Worm (Caenorhabditis elegans) whole organism, mixed stage, embryonic: ENCODE measurements around the gene T10D4.14.
"Not testable (repeated sequence)": the region's sequence is repeated elsewhere in the genome, so short reads cannot be mapped to it uniquely, and the experiment has no call there.

Experiments
- M03D4.4 ChIP-seq: sonication (generic microtip); optimal IDR thresholded peaks from 2 replicates; lab custom pipeline; 2017; ENCODE audit warnings: mild to moderate bottlenecking, missing genetic modification characterization, missing compliant biosample characterization
- bed-3 ChIP-seq: fragments of 200-800 bp; sonication (Bioruptor generic); optimal IDR thresholded peaks from 3 replicates; lab custom pipeline; 2018; ENCODE audit warnings: mild to moderate bottlenecking, missing genetic modification characterization, moderate library complexity, missing compliant biosample characterization
- blmp-1 ChIP-seq: fragments of 150-350 bp; optimal IDR thresholded peaks from 2 replicates; lab custom pipeline; 2014; ENCODE audit warnings: missing biosample characterization, missing genetic modification characterization
- ceh-39 ChIP-seq: fragments of 150-350 bp; optimal IDR thresholded peaks from 2 replicates; lab custom pipeline; 2014; ENCODE audit warnings: missing biosample characterization, missing genetic modification characterization
- ceh-43 ChIP-seq: fragments of 200-800 bp; sonication (Bioruptor generic); optimal IDR thresholded peaks from 2 replicates; lab custom pipeline; 2018; ENCODE audit warnings: mild to moderate bottlenecking, missing genetic modification characterization, moderate library complexity, missing compliant biosample characterization
- ceh-83 ChIP-seq: fragments of 200-800 bp; sonication (Bioruptor generic); optimal IDR thresholded peaks from 2 replicates; lab custom pipeline; 2018; ENCODE audit warnings: mild to moderate bottlenecking, missing genetic modification characterization, missing compliant biosample characterization
- cnd-1 ChIP-seq: fragments of 200-800 bp; sonication (Bioruptor generic); optimal IDR thresholded peaks from 2 replicates; lab custom pipeline; 2018; ENCODE audit warnings: mild to moderate bottlenecking, missing genetic modification characterization, missing compliant biosample characterization
- drap-1 ChIP-seq: fragments of 200-800 bp; sonication (Bioruptor generic); optimal IDR thresholded peaks from 3 replicates; lab custom pipeline; 2018; ENCODE audit warnings: mild to moderate bottlenecking, missing genetic modification characterization, missing compliant biosample characterization
- elt-1 ChIP-seq: sonication (generic microtip); optimal IDR thresholded peaks from 2 replicates; lab custom pipeline; 2017; ENCODE audit warnings: missing genetic modification characterization, mild to moderate bottlenecking, missing compliant biosample characterization, antibody characterized with exemption, moderate library complexity, borderline replicate concordance; ENCODE audit not compliant: insufficient read depth
- elt-3 ChIP-seq: fragments of 150-350 bp; optimal IDR thresholded peaks from 2 replicates; lab custom pipeline; 2014; ENCODE audit warnings: missing biosample characterization, missing genetic modification characterization
- flh-1 ChIP-seq: fragments of 200-800 bp; sonication (Bioruptor generic); optimal IDR thresholded peaks from 2 replicates; lab custom pipeline; 2018; ENCODE audit warnings: mild to moderate bottlenecking, missing genetic modification characterization, moderate library complexity, missing compliant biosample characterization
- hlh-1 ChIP-seq: fragments of 150-350 bp; optimal IDR thresholded peaks from 2 replicates; lab custom pipeline; 2014; ENCODE audit warnings: missing biosample characterization, missing genetic modification reagents, missing genetic modification characterization
- lin-13 ChIP-seq: fragments of 150-350 bp; optimal IDR thresholded peaks from 2 replicates; lab custom pipeline; 2014; ENCODE audit warnings: missing biosample characterization, missing genetic modification characterization
- lin-32 ChIP-seq: fragments of 200-800 bp; sonication (Bioruptor generic); optimal IDR thresholded peaks from 2 replicates; lab custom pipeline; 2018; ENCODE audit warnings: mild to moderate bottlenecking, missing genetic modification characterization, missing compliant biosample characterization
- lsy-2 ChIP-seq: fragments of 150-350 bp; optimal IDR thresholded peaks from 2 replicates; lab custom pipeline; 2014; ENCODE audit warnings: missing biosample characterization, missing genetic modification characterization
- mab-5 ChIP-seq: fragments of 150-350 bp; optimal IDR thresholded peaks from 2 replicates; lab custom pipeline; 2014; ENCODE audit warnings: missing biosample characterization, missing genetic modification characterization
- mep-1 ChIP-seq: fragments of 150-350 bp; optimal IDR thresholded peaks from 2 replicates; lab custom pipeline; 2017; ENCODE audit warnings: missing biosample characterization, missing genetic modification reagents, missing genetic modification characterization, inconsistent platforms
- mls-2 ChIP-seq: sonication (generic microtip); optimal IDR thresholded peaks from 2 replicates; lab custom pipeline; 2016; ENCODE audit warnings: mild to moderate bottlenecking, missing genetic modification characterization, moderate library complexity, missing compliant biosample characterization
- nhr-12 ChIP-seq: fragments of 150-350 bp; optimal IDR thresholded peaks from 2 replicates; lab custom pipeline; 2014; ENCODE audit warnings: missing biosample characterization, missing genetic modification characterization
- nhr-2 ChIP-seq: fragments of 150-350 bp; optimal IDR thresholded peaks from 2 replicates; lab custom pipeline; 2014; ENCODE audit warnings: missing biosample characterization, missing genetic modification characterization
- nhr-237 ChIP-seq: fragments of 150-350 bp; optimal IDR thresholded peaks from 2 replicates; lab custom pipeline; 2014; ENCODE audit warnings: missing biosample characterization, missing genetic modification characterization
- nhr-28 ChIP-seq: fragments of 150-350 bp; optimal IDR thresholded peaks from 2 replicates; lab custom pipeline; 2014; ENCODE audit warnings: missing biosample characterization, missing genetic modification characterization
- nhr-76 ChIP-seq: sonication (generic microtip); optimal IDR thresholded peaks from 2 replicates; lab custom pipeline; 2017; ENCODE audit warnings: missing biosample characterization, missing genetic modification characterization
- pha-4 ChIP-seq: fragments of 150-350 bp; optimal IDR thresholded peaks from 2 replicates; lab custom pipeline; 2018; ENCODE audit warnings: missing biosample characterization, missing genetic modification reagents, missing genetic modification characterization
- sem-2 ChIP-seq: fragments of 200-800 bp; sonication (Bioruptor generic); optimal IDR thresholded peaks from 2 replicates; lab custom pipeline; 2018; ENCODE audit warnings: mild to moderate bottlenecking, missing genetic modification characterization, missing compliant biosample characterization
- snpc-4 ChIP-seq: fragments of 150-350 bp; optimal IDR thresholded peaks from 2 replicates; lab custom pipeline; 2014; ENCODE audit warnings: missing biosample characterization, missing genetic modification characterization
- sptf-1 ChIP-seq: sonication (generic microtip); optimal IDR thresholded peaks from 2 replicates; lab custom pipeline; 2017; ENCODE audit warnings: mild to moderate bottlenecking, missing genetic modification characterization, moderate library complexity, missing compliant biosample characterization
- unc-120 ChIP-seq: sonication (generic microtip); optimal IDR thresholded peaks from 2 replicates; lab custom pipeline; 2017; ENCODE audit warnings: missing genetic modification characterization, missing compliant biosample characterization; ENCODE audit not compliant: poor library complexity, severe bottlenecking
- unc-39 ChIP-seq: fragments of 150-350 bp; optimal IDR thresholded peaks from 2 replicates; lab custom pipeline; 2014; ENCODE audit warnings: missing biosample characterization, missing genetic modification characterization
- unc-62 ChIP-seq: fragments of 150-350 bp; optimal IDR thresholded peaks from 2 replicates; lab custom pipeline; 2014; ENCODE audit warnings: missing biosample characterization, missing genetic modification reagents, missing genetic modification characterization
- zip-8 ChIP-seq: fragments of 150-350 bp; optimal IDR thresholded peaks from 2 replicates; lab custom pipeline; 2014; ENCODE audit warnings: missing biosample characterization, missing genetic modification characterization
- ztf-11 ChIP-seq: fragments of 150-350 bp; optimal IDR thresholded peaks from 2 replicates; lab custom pipeline; 2014; ENCODE audit warnings: missing biosample characterization, missing genetic modification characterization

The T10D4.14 gene

DNA sequence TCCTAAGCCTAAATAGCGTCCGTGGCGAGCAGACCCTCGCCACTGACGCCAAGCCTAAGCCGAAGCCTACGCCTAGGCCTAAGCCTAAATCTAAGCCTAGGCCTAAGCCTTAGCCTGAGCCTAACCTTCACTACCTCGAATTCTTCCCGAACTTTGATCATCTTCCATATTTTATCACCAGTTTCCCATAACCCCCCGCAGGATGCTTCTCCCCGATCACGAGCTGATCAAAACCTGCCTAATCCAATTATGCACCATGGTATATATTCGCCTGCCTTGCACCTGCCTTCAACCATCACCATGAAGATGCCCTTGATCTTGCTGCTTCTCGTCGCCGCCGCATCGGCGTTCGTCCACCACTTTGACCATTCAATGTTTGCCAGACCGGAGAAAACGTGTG is 24.8 kb downstream of the T10D4.14 start, which contains the start of gene ins-31:
TSS of gene ins-31 (plus strand) at position 301 of the 400 bp plus-strand sequence.
- not testable (repeated sequence) for TF ChIP-seq nhr-28 (tag; lab: Kevin White, UChicago); flh-1 (GFP tag; lab: Kevin White, UChicago); cnd-1 (tag; lab: Kevin White, UChicago)

DNA sequence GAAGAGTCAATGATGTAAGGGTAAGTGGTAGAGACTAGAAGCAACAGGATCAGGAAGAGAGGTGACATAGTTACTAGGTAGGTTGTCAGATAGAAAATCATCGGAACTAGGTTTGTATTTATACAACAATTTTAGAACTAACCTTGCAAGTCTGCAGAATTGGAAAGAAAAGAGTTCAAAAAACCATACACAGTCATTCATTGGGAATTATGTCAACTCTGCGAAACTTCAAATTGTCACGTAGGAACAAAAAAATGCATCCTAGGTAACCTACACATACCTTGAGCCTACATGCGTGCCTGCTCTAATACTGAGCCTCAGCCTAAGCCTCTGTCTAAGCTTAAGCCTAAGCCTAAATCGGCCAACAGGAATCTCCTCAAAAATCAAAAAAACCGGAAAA is 25.2 kb downstream of the T10D4.14 start, which contains the start of gene ins-19:
TSS of gene ins-19 (minus strand) at position 101 of the 400 bp plus-strand sequence.
- TF ChIP-seq pha-4 (no peak), zip-8 (tag; lab: Kevin White, UChicago) (no peak), nhr-237 (tag; lab: Kevin White, UChicago) (no peak), unc-62 (GFP tag; lab: Kevin White, UChicago) (no peak), ceh-43 (no peak), mls-2 (tag; lab: Kevin White, UChicago) (no peak), ceh-83 (GFP tag; lab: Kevin White, UChicago) (no peak), cnd-1 (tag; lab: Kevin White, UChicago) (no peak)

DNA sequence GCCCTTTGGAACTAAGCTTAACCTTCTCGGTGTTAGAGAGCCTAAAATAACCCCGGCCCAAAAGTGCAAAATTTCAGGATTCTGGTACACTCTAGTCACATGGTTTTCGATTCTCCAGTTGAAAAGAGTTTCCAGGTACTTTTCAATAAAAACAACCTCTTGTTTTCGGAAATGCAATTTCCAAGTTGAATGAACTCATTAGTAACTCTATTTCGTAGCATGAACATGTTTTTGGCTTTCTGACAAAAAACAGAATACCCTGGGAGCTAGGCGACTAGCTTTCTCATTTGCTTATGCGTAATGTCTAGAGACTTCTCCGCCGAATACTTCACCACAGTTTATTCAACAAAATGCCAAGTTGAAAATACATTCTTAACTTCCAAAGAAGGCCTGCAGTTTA is 28.3 kb downstream of the T10D4.14 start, which contains the start of gene srh-71:
TSS of gene srh-71 (plus strand) at position 301 of the 400 bp plus-strand sequence.
- no peak for TF ChIP-seq pha-4
- TF ChIP-seq zip-8 (tag; lab: Kevin White, UChicago): no peak
- no peak for TF ChIP-seq cnd-1 (tag; lab: Kevin White, UChicago)
- TF ChIP-seq unc-39: no peak
- no peak for TF ChIP-seq mls-2 (tag; lab: Kevin White, UChicago)
- no peak for TF ChIP-seq elt-1
- no peak for TF ChIP-seq mab-5 (tag; lab: Kevin White, UChicago)
- TF ChIP-seq nhr-76: no peak
- no peak for TF ChIP-seq drap-1
- no peak for TF ChIP-seq ceh-39
- TF ChIP-seq flh-1 (GFP tag; lab: Kevin White, UChicago): no peak
- no peak for TF ChIP-seq lsy-2 (tag; lab: Kevin White, UChicago)
- TF ChIP-seq snpc-4 (tag; lab: Kevin White, UChicago): no peak
- no peak for TF ChIP-seq nhr-12 (tag; lab: Kevin White, UChicago)
- no peak for TF ChIP-seq sem-2
- TF ChIP-seq unc-120 (tag; lab: Kevin White, UChicago): no peak
- no peak for TF ChIP-seq nhr-2
- no peak for TF ChIP-seq sptf-1 (tag; lab: Kevin White, UChicago)
- TF ChIP-seq, all 35 proteins: peak for 0

DNA sequence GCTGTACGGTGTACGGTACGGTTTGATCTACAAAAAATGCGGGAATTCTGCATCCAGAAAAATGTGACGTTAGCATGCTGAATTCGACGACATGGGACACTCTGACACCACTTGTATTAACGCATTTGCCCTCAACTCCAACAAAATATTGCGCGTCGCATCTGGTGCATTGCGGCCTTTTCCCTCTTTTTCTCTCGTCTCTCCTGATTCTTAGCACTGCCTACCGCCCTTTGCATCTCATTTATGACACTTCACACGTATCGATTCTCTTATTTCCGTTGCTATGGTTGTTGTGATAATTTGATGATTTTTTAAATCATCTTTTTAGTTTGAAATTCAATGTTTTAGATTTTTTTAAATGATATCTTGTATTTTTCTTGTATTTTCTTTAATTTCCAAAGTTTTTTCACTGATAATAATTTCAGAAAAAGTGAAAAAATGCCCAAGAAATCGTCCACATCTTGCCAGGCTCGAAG is 32.6 kb downstream of the T10D4.14 start, which contains the start of gene T10D4.6:
TSS of gene T10D4.6 (plus strand) at position 426 of the 476 bp plus-strand sequence.
- TF ChIP-seq lsy-2 (tag; lab: Kevin White, UChicago) (no peak), elt-3 (tag; lab: Kevin White, UChicago) (no peak), sem-2 (no peak), drap-1 (no peak), nhr-76 (no peak), sptf-1 (tag; lab: Kevin White, UChicago) (peak; percentile 30), ceh-43 (no peak), lin-13 (peak; percentile 17), mls-2 (tag; lab: Kevin White, UChicago) (no peak), pha-4 (peak; percentile 33), blmp-1 (tag; lab: Kevin White, UChicago) (no peak), mep-1 (tag; lab: Kevin White, UChicago) (peak; percentile 53), nhr-2 (no peak), mab-5 (tag; lab: Kevin White, UChicago) (no peak), lin-32 (no peak), ceh-39 (peak; percentile 9), cnd-1 (tag; lab: Kevin White, UChicago) (no peak), M03D4.4 (tag; lab: Kevin White, UChicago) (no peak), elt-1 (no peak), hlh-1 (peak; percentile 18), unc-39 (no peak), unc-62 (GFP tag; lab: Kevin White, UChicago) (peak; percentile 28), bed-3 (GFP tag; lab: Kevin White, UChicago) (no peak), nhr-28 (tag; lab: Kevin White, UChicago) (no peak), ceh-83 (GFP tag; lab: Kevin White, UChicago) (no peak), zip-8 (tag; lab: Kevin White, UChicago) (no peak), ztf-11 (tag; lab: Kevin White, UChicago) (no peak), nhr-12 (tag; lab: Kevin White, UChicago) (no peak), nhr-237 (tag; lab: Kevin White, UChicago) (no peak), snpc-4 (tag; lab: Kevin White, UChicago) (no peak)
